Worm (Caenorhabditis elegans) whole organism, early embryonic: Measurements from ENCODE around the gene C24H11.1.
"Not testable (repeated sequence)": the region's sequence is repeated elsewhere in the genome, so short reads cannot be mapped to it uniquely, and the experiment has no call there.

Experiments
- B0310.2 ChIP-seq: sonication (generic microtip); optimal IDR thresholded peaks from 2 replicates; lab custom pipeline; 2016; ENCODE audit warnings: mild to moderate bottlenecking, missing genetic modification characterization, missing compliant biosample characterization
- F13C5.2 ChIP-seq: sonication (generic microtip); optimal IDR thresholded peaks from 2 replicates; lab custom pipeline; 2017; ENCODE audit warnings: mild to moderate bottlenecking, missing genetic modification characterization, inconsistent platforms, missing compliant biosample characterization
- aly-1 ChIP-seq: sonication (generic microtip); optimal IDR thresholded peaks from 2 replicates; lab custom pipeline; 2016; ENCODE audit warnings: missing genetic modification characterization, missing compliant biosample characterization
- ama-1 ChIP-seq: fragments of 150-350 bp; optimal IDR thresholded peaks from 2 replicates; lab custom pipeline; 2014
- ceh-13 ChIP-seq: fragments of 200-800 bp; sonication (Bioruptor generic); optimal IDR thresholded peaks from 2 replicates; lab custom pipeline; 2018; ENCODE audit warnings: mild to moderate bottlenecking, missing genetic modification characterization, missing compliant biosample characterization
- ceh-36 ChIP-seq: sonication (generic microtip); optimal IDR thresholded peaks from 2 replicates; lab custom pipeline; 2016; ENCODE audit warnings: missing genetic modification characterization, inconsistent platforms, missing compliant biosample characterization
- ets-7 ChIP-seq: sonication (generic microtip); optimal IDR thresholded peaks from 2 replicates; lab custom pipeline; 2016; ENCODE audit warnings: missing genotype, missing genetic modification characterization, missing compliant biosample characterization
- flt-1 ChIP-seq: fragments of 200-800 bp; sonication (Bioruptor generic); IDR thresholded peaks from 2 replicates; pipeline ENCODE4 v1.3.6; 2022; ENCODE audit warnings: missing genetic modification characterization, missing compliant biosample characterization
- hmbx-1 ChIP-seq: sonication (generic microtip); optimal IDR thresholded peaks from 2 replicates; lab custom pipeline; 2016; ENCODE audit warnings: mild to moderate bottlenecking, missing genetic modification characterization, missing compliant biosample characterization
- hmg-4 ChIP-seq: fragments of 200-800 bp; sonication (Bioruptor generic); optimal IDR thresholded peaks from 2 replicates; lab custom pipeline; 2018; ENCODE audit warnings: mild to moderate bottlenecking, missing genetic modification characterization, missing compliant biosample characterization
- hnd-1 ChIP-seq: sonication (generic microtip); optimal IDR thresholded peaks from 2 replicates; lab custom pipeline; 2016; ENCODE audit warnings: missing genetic modification characterization, missing compliant biosample characterization
- pes-1 ChIP-seq: fragments of 200-800 bp; sonication (Bioruptor generic); IDR thresholded peaks from 2 replicates; pipeline ENCODE4 v1.3.6; 2022; ENCODE audit warnings: missing genetic modification reagents, missing genetic modification characterization, missing compliant biosample characterization
- scrt-1 ChIP-seq: fragments of 200-800 bp; sonication (Bioruptor generic); IDR thresholded peaks from 2 replicates; pipeline ENCODE4 v1.3.6; 2022; ENCODE audit warnings: missing genetic modification characterization, missing compliant biosample characterization
- sea-1 ChIP-seq: fragments of 200-800 bp; sonication (Bioruptor generic); conservative IDR thresholded peaks from 2 replicates; pipeline ENCODE4 v1.3.6; 2022; ENCODE audit warnings: missing genetic modification characterization, missing compliant biosample characterization
- tbx-11 ChIP-seq: fragments of 200-800 bp; sonication (Bioruptor generic); IDR thresholded peaks from 2 replicates; pipeline ENCODE4 v1.3.6; 2022; ENCODE audit warnings: missing genetic modification characterization, missing compliant biosample characterization
- tbx-37 ChIP-seq: fragments of 200-800 bp; sonication (Bioruptor generic); conservative IDR thresholded peaks from 2 replicates; pipeline ENCODE4 v1.3.6; 2022; ENCODE audit warnings: missing genetic modification reagents, missing genetic modification characterization, missing compliant biosample characterization
- tra-4 ChIP-seq: sonication (generic microtip); optimal IDR thresholded peaks from 2 replicates; lab custom pipeline; 2017; ENCODE audit warnings: missing genetic modification characterization, missing compliant biosample characterization

Gene C24H11.1

ce11 chrIII:11787376-11787775, at the start of gene C24H11.1:
C24H11.1 (plus strand) TSS chrIII:11787676.
- TF ChIP-seq B0310.2 (tag; lab: Kevin White, UChicago); tbx-37 (GFP tag; lab: Robert Waterston, UW); scrt-1 (GFP tag; lab: Robert Waterston, UW): not testable (repeated sequence)

ce11 chrIII:11738482-11738881, 49.0 kb upstream of the C24H11.1 start:
- TF ChIP-seq B0310.2 (tag; lab: Kevin White, UChicago) (no peak), ceh-13 (GFP tag; lab: Kevin White, UChicago) (no peak), tra-4 (tag; lab: Kevin White, UChicago) (no peak), F13C5.2 (tag; lab: Kevin White, UChicago) (no peak), hmg-4 (GFP tag; lab: Kevin White, UChicago) (no peak), scrt-1 (GFP tag; lab: Robert Waterston, UW) (no peak), ama-1 (no peak), ceh-36 (tag; lab: Kevin White, UChicago) (no peak), tbx-11 (GFP tag; lab: Robert Waterston, UW) (no peak), hnd-1 (no peak), aly-1 (tag; lab: Kevin White, UChicago) (no peak), pes-1 (GFP tag; lab: Robert Waterston, UW) (no peak)

DNA sequence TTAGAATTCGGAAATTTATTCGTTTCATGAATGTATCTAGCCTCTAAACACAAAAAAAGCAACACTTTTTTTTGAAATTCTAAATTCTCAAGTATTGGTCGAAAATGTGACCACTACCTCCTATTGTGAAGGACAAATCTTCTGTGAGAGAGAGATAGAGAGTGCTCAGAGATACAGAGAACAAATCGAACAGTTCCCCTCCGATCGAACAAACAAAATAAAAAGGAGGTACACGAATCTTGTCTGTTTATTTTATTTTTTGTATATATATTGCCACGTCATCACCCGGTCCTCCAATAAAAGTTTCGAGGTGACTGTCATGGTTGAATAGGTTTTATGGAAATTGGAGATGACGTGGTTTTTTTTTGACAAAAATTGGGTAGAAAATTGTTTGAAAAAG, 46.6 kb upstream of the C24H11.1 start:
- no peak for TF ChIP-seq hnd-1
- no peak for TF ChIP-seq flt-1
- no peak for TF ChIP-seq ceh-13 (GFP tag; lab: Kevin White, UChicago)
- TF ChIP-seq ama-1: no peak
- TF ChIP-seq tra-4 (tag; lab: Kevin White, UChicago): no peak
- TF ChIP-seq ets-7 (tag; lab: Kevin White, UChicago): no peak
- TF ChIP-seq ceh-36 (tag; lab: Kevin White, UChicago): no peak
- no peak for TF ChIP-seq sea-1 (GFP tag; lab: Robert Waterston, UW)
- no peak for TF ChIP-seq F13C5.2 (tag; lab: Kevin White, UChicago)
- no peak for TF ChIP-seq hmg-4 (GFP tag; lab: Kevin White, UChicago)
- TF ChIP-seq tbx-11 (GFP tag; lab: Robert Waterston, UW): no peak
- TF ChIP-seq hmbx-1 (tag; lab: Kevin White, UChicago): no peak
- no peak for TF ChIP-seq scrt-1 (GFP tag; lab: Robert Waterston, UW)

ce11 chrIII:11742191-11742590, 45.3 kb upstream of the C24H11.1 start:
- TF ChIP-seq pes-1 (GFP tag; lab: Robert Waterston, UW): no peak
- TF ChIP-seq tra-4 (tag; lab: Kevin White, UChicago): no peak
- TF ChIP-seq ets-7 (tag; lab: Kevin White, UChicago): no peak
- no peak for TF ChIP-seq hnd-1
- TF ChIP-seq hmbx-1 (tag; lab: Kevin White, UChicago): no peak
- no peak for TF ChIP-seq aly-1 (tag; lab: Kevin White, UChicago)
- TF ChIP-seq ama-1: no peak
- TF ChIP-seq tbx-37 (GFP tag; lab: Robert Waterston, UW): no peak
- TF ChIP-seq scrt-1 (GFP tag; lab: Robert Waterston, UW): no peak
- TF ChIP-seq sea-1 (GFP tag; lab: Robert Waterston, UW): no peak
- no peak for TF ChIP-seq F13C5.2 (tag; lab: Kevin White, UChicago)

- TF ChIP-seq ama-1: no peak
- TF ChIP-seq tbx-37 (GFP tag; lab: Robert Waterston, UW): peak; percentile 86
- TF ChIP-seq hnd-1: peak; percentile 1
- peak; percentile 59; the same call in 1 of the 2 replicates for TF ChIP-seq pes-1 (GFP tag; lab: Robert Waterston, UW)
Observed at ce11 chrIII:11746718-11747117, 40.8 kb upstream of the C24H11.1 start, which contains the start of gene mrt-2. mrt-2 (plus strand) TSS chrIII:11746766.

ce11 chrIII:11750232-11750631, 37.2 kb upstream of the C24H11.1 start:
- TF ChIP-seq hmg-4 (GFP tag; lab: Kevin White, UChicago): no peak
- TF ChIP-seq tbx-11 (GFP tag; lab: Robert Waterston, UW): no peak
- no peak for TF ChIP-seq flt-1
- no peak for TF ChIP-seq tra-4 (tag; lab: Kevin White, UChicago)
- TF ChIP-seq F13C5.2 (tag; lab: Kevin White, UChicago): no peak
- TF ChIP-seq sea-1 (GFP tag; lab: Robert Waterston, UW): no peak
- no peak for TF ChIP-seq hmbx-1 (tag; lab: Kevin White, UChicago)

- TF ChIP-seq pes-1 (GFP tag; lab: Robert Waterston, UW) (no peak), ceh-13 (GFP tag; lab: Kevin White, UChicago) (no peak), ceh-36 (tag; lab: Kevin White, UChicago) (no peak), B0310.2 (tag; lab: Kevin White, UChicago) (no peak)
Observed at ce11 chrIII:11750817-11751216, 36.7 kb upstream of the C24H11.1 start.

DNA sequence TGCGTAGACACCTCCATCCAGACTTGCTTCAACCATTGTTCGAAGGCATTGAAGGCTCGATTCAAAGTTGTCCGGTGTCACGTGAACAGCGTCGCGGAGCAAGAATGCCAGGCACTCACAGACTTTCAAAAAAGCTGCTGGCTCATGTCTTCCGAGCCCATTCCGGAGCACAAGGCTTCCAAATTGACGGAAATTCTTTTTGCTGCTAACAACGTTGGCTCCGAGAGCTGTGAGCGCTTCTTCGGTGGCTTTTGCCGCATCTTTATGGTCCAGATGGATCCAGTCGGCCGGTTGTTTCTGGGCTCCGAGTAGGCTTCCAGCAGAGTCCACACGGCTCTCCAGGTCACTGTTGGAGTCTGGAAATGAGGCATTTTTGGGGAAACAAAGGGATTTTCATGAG, 29.6 kb upstream of the C24H11.1 start:
- no peak for TF ChIP-seq B0310.2 (tag; lab: Kevin White, UChicago)
- no peak for TF ChIP-seq ets-7 (tag; lab: Kevin White, UChicago)
- TF ChIP-seq hmg-4 (GFP tag; lab: Kevin White, UChicago): no peak
- TF ChIP-seq scrt-1 (GFP tag; lab: Robert Waterston, UW): no peak
- no peak for TF ChIP-seq sea-1 (GFP tag; lab: Robert Waterston, UW)
- no peak for TF ChIP-seq hmbx-1 (tag; lab: Kevin White, UChicago)
- no peak for TF ChIP-seq hnd-1
- no peak for TF ChIP-seq tbx-37 (GFP tag; lab: Robert Waterston, UW)
- no peak for TF ChIP-seq aly-1 (tag; lab: Kevin White, UChicago)
